Fruit fly (Drosophila melanogaster) whole organism, prepupa: ENCODE results near the gene fipi.

Experiments used
- CG10631 ChIP-seq: fragments of 200-800 bp; sonication (Bioruptor generic); optimal IDR thresholded peaks from 2 replicates; lab custom pipeline; 2016; ENCODE audit warnings: missing biosample characterization, missing genetic modification characterization
- CG11762 ChIP-seq: fragments of 200-800 bp; sonication (Bioruptor generic); optimal IDR thresholded peaks from 3 replicates; lab custom pipeline; 2016; ENCODE audit warnings: missing biosample characterization, missing genetic modification characterization; ENCODE audit not compliant: insufficient read depth
- CG11902 ChIP-seq: fragments of 200-800 bp; sonication (Bioruptor generic); optimal IDR thresholded peaks from 3 replicates; lab custom pipeline; 2016; ENCODE audit warnings: missing biosample characterization, missing genetic modification characterization
- CG15336 ChIP-seq: fragments of 200-800 bp; sonication (Bioruptor generic); IDR thresholded peaks from 2 replicates; pipeline ENCODE4 v1.3.6; 2022; ENCODE audit warnings: missing biosample characterization, missing genetic modification characterization
- CG1621 ChIP-seq: fragments of 200-800 bp; sonication (Bioruptor generic); optimal IDR thresholded peaks from 3 replicates; lab custom pipeline; 2018; ENCODE audit warnings: missing biosample characterization, mild to moderate bottlenecking, missing genetic modification characterization
- CG16779 ChIP-seq: fragments of 200-800 bp; sonication (Bioruptor generic); optimal IDR thresholded peaks from 3 replicates; lab custom pipeline; 2017; ENCODE audit warnings: missing biosample characterization, mild to moderate bottlenecking, missing genetic modification characterization
- CG31627 ChIP-seq: fragments of 200-800 bp; sonication (Bioruptor generic); optimal IDR thresholded peaks from 3 replicates; lab custom pipeline; 2016; ENCODE audit warnings: missing biosample characterization, missing genetic modification characterization
- CG32006 ChIP-seq: fragments of 200-800 bp; sonication (Bioruptor generic); optimal IDR thresholded peaks from 3 replicates; lab custom pipeline; 2017; ENCODE audit warnings: missing biosample characterization, mild to moderate bottlenecking, missing genetic modification characterization
- CG34406 ChIP-seq: fragments of 200-800 bp; sonication (Bioruptor generic); optimal IDR thresholded peaks from 3 replicates; lab custom pipeline; 2016; ENCODE audit warnings: missing biosample characterization, missing genetic modification characterization
- CG3919 ChIP-seq: fragments of 200-800 bp; sonication (Bioruptor generic); optimal IDR thresholded peaks from 3 replicates; lab custom pipeline; 2016; ENCODE audit warnings: missing biosample characterization, missing genetic modification characterization
- CG4318 ChIP-seq: fragments of 200-800 bp; sonication (Bioruptor generic); optimal IDR thresholded peaks from 3 replicates; lab custom pipeline; 2017; ENCODE audit warnings: missing biosample characterization, mild to moderate bottlenecking, missing genetic modification characterization
- CG6163 ChIP-seq: fragments of 200-800 bp; sonication (Bioruptor generic); IDR thresholded peaks from 3 replicates; pipeline ENCODE4 v1.3.6; 2022; ENCODE audit warnings: missing biosample characterization, missing genetic modification characterization
- CG6276 ChIP-seq: fragments of 200-800 bp; sonication (Bioruptor generic); optimal IDR thresholded peaks from 2 replicates; lab custom pipeline; 2017; ENCODE audit warnings: missing biosample characterization, mild to moderate bottlenecking, missing genetic modification characterization
- CG6792 ChIP-seq: fragments of 200-800 bp; sonication (Bioruptor generic); optimal IDR thresholded peaks from 3 replicates; lab custom pipeline; 2016; ENCODE audit warnings: missing biosample characterization, missing genetic modification characterization
- CG6808 ChIP-seq: fragments of 200-800 bp; sonication (Bioruptor generic); optimal IDR thresholded peaks from 3 replicates; lab custom pipeline; 2017; ENCODE audit warnings: missing biosample characterization, missing genetic modification characterization, mild to moderate bottlenecking, moderate library complexity, missing genetic modification reagents
- CG6854 ChIP-seq: fragments of 200-800 bp; sonication (Bioruptor generic); optimal IDR thresholded peaks from 2 replicates; lab custom pipeline; 2017; ENCODE audit warnings: missing biosample characterization, mild to moderate bottlenecking, missing genetic modification characterization
- CG7368 ChIP-seq: fragments of 200-800 bp; sonication (Bioruptor generic); optimal IDR thresholded peaks from 3 replicates; lab custom pipeline; 2016; ENCODE audit warnings: missing biosample characterization, missing genetic modification characterization
- CG8119 ChIP-seq: fragments of 200-800 bp; sonication (Bioruptor generic); IDR thresholded peaks from 3 replicates; pipeline ENCODE4 v1.3.6; 2022; ENCODE audit warnings: missing biosample characterization, missing genetic modification characterization
- CG8319 ChIP-seq: fragments of 200-800 bp; sonication (Bioruptor generic); optimal IDR thresholded peaks from 3 replicates; lab custom pipeline; 2016; ENCODE audit warnings: missing biosample characterization, missing genetic modification characterization
- CG9139 ChIP-seq: fragments of 200-800 bp; sonication (Bioruptor generic); optimal IDR thresholded peaks from 3 replicates; lab custom pipeline; 2017; ENCODE audit warnings: missing biosample characterization, mild to moderate bottlenecking, missing genetic modification characterization
- Eip75B ChIP-seq: fragments of 200-800 bp; sonication (Bioruptor generic); optimal IDR thresholded peaks from 3 replicates; lab custom pipeline; 2016; ENCODE audit warnings: missing biosample characterization, missing genetic modification characterization
- Eip78C ChIP-seq: fragments of 200-800 bp; sonication (Bioruptor generic); peaks from one replicate; lab custom pipeline; 2016; ENCODE audit warnings: missing biosample characterization, missing genetic modification characterization
- Ets21C ChIP-seq: fragments of 200-800 bp; sonication (Bioruptor generic); optimal IDR thresholded peaks from 3 replicates; lab custom pipeline; 2016; ENCODE audit warnings: missing biosample characterization, missing genetic modification characterization
- Ets96B ChIP-seq: fragments of 200-800 bp; optimal IDR thresholded peaks from 2 replicates; lab custom pipeline; 2019; ENCODE audit warnings: missing biosample characterization, mild to moderate bottlenecking, missing genetic modification characterization, moderate library complexity
- Gug ChIP-seq: fragments of 200-800 bp; sonication (Bioruptor generic); IDR thresholded peaks from 2 replicates; pipeline ENCODE4 v1.3.6; 2022; ENCODE audit warnings: missing biosample characterization, missing genetic modification characterization
- Hr38 ChIP-seq: sonication (Bioruptor generic); optimal IDR thresholded peaks from 2 replicates; lab custom pipeline; 2016; ENCODE audit warnings: missing biosample characterization, missing genetic modification characterization
- Hr39 ChIP-seq: fragments of 200-800 bp; sonication (Bioruptor generic); optimal IDR thresholded peaks from 2 replicates; lab custom pipeline; 2016; ENCODE audit warnings: missing biosample characterization, missing genetic modification characterization
- Hr4 ChIP-seq: fragments of 200-800 bp; sonication (Bioruptor generic); optimal IDR thresholded peaks from 3 replicates; lab custom pipeline; 2016; ENCODE audit warnings: missing biosample characterization, missing genetic modification characterization
- Lpt ChIP-seq: fragments of 200-800 bp; sonication (Bioruptor generic); optimal IDR thresholded peaks from 3 replicates; lab custom pipeline; 2016; ENCODE audit warnings: missing biosample characterization, missing genetic modification characterization
- Met ChIP-seq: fragments of 200-800 bp; sonication (Bioruptor generic); optimal IDR thresholded peaks from 3 replicates; lab custom pipeline; 2016; ENCODE audit warnings: missing biosample characterization, missing genetic modification characterization
- OdsH ChIP-seq: fragments of 200-800 bp; sonication (Bioruptor generic); optimal IDR thresholded peaks from 3 replicates; lab custom pipeline; 2016; ENCODE audit warnings: missing biosample characterization, missing genetic modification characterization
- Smox ChIP-seq: fragments of 200-800 bp; sonication (Bioruptor generic); optimal IDR thresholded peaks from 3 replicates; lab custom pipeline; 2016; ENCODE audit warnings: missing biosample characterization, missing genetic modification characterization
- Sox14 ChIP-seq: fragments of 200-800 bp; sonication (Bioruptor generic); optimal IDR thresholded peaks from 3 replicates; lab custom pipeline; 2016; ENCODE audit warnings: missing biosample characterization, missing genetic modification characterization
- Sox15 ChIP-seq: fragments of 200-800 bp; sonication (Bioruptor generic); optimal IDR thresholded peaks from 3 replicates; lab custom pipeline; 2016; ENCODE audit warnings: missing biosample characterization, missing genetic modification characterization
- achi ChIP-seq: fragments of 200-800 bp; sonication (Bioruptor generic); optimal IDR thresholded peaks from 3 replicates; lab custom pipeline; 2016; ENCODE audit warnings: missing biosample characterization, missing genetic modification characterization
- acj6 ChIP-seq: fragments of 200-800 bp; sonication (Bioruptor generic); optimal IDR thresholded peaks from 3 replicates; lab custom pipeline; 2016; ENCODE audit warnings: missing biosample characterization, missing genetic modification characterization
- cyc ChIP-seq: fragments of 200-800 bp; sonication (Bioruptor generic); optimal IDR thresholded peaks from 3 replicates; lab custom pipeline; 2016; ENCODE audit warnings: missing biosample characterization, missing genetic modification characterization
- dac ChIP-seq: fragments of 200-800 bp; sonication (Bioruptor generic); optimal IDR thresholded peaks from 2 replicates; lab custom pipeline; 2017; ENCODE audit warnings: missing biosample characterization, mild to moderate bottlenecking, missing genetic modification characterization
- dsx ChIP-seq: fragments of 200-800 bp; optimal IDR thresholded peaks from 3 replicates; lab custom pipeline; 2019; ENCODE audit warnings: missing biosample characterization, mild to moderate bottlenecking, missing genetic modification characterization, moderate library complexity; ENCODE audit not compliant: poor library complexity, severe bottlenecking
- esn ChIP-seq: fragments of 200-800 bp; sonication (Bioruptor generic); optimal IDR thresholded peaks from 2 replicates; lab custom pipeline; 2016; ENCODE audit warnings: missing biosample characterization, mild to moderate bottlenecking, missing genetic modification characterization, moderate library complexity
- fd85E ChIP-seq: fragments of 200-800 bp; sonication (Bioruptor generic); optimal IDR thresholded peaks from 3 replicates; lab custom pipeline; 2016; ENCODE audit warnings: missing biosample characterization, missing genetic modification characterization
- fkh ChIP-seq: fragments of 200-800 bp; sonication (Bioruptor generic); optimal IDR thresholded peaks from 3 replicates; lab custom pipeline; 2017; ENCODE audit warnings: missing biosample characterization, mild to moderate bottlenecking, missing genetic modification characterization, moderate library complexity
- lz ChIP-seq: fragments of 200-800 bp; sonication (Bioruptor generic); optimal IDR thresholded peaks from 3 replicates; lab custom pipeline; 2016; ENCODE audit warnings: missing biosample characterization, missing genetic modification characterization
- net ChIP-seq: fragments of 200-800 bp; sonication (Bioruptor generic); optimal IDR thresholded peaks from 3 replicates; lab custom pipeline; 2016; ENCODE audit warnings: missing biosample characterization, missing genetic modification characterization
- svp ChIP-seq: fragments of 200-800 bp; sonication (Bioruptor generic); peaks from one replicate; lab custom pipeline; 2016; ENCODE audit warnings: missing biosample characterization, missing genetic modification characterization
- topi ChIP-seq: fragments of 200-800 bp; sonication (Bioruptor generic); optimal IDR thresholded peaks from 3 replicates; lab custom pipeline; 2016; ENCODE audit warnings: missing biosample characterization, missing genetic modification characterization

Gene fipi

DNA sequence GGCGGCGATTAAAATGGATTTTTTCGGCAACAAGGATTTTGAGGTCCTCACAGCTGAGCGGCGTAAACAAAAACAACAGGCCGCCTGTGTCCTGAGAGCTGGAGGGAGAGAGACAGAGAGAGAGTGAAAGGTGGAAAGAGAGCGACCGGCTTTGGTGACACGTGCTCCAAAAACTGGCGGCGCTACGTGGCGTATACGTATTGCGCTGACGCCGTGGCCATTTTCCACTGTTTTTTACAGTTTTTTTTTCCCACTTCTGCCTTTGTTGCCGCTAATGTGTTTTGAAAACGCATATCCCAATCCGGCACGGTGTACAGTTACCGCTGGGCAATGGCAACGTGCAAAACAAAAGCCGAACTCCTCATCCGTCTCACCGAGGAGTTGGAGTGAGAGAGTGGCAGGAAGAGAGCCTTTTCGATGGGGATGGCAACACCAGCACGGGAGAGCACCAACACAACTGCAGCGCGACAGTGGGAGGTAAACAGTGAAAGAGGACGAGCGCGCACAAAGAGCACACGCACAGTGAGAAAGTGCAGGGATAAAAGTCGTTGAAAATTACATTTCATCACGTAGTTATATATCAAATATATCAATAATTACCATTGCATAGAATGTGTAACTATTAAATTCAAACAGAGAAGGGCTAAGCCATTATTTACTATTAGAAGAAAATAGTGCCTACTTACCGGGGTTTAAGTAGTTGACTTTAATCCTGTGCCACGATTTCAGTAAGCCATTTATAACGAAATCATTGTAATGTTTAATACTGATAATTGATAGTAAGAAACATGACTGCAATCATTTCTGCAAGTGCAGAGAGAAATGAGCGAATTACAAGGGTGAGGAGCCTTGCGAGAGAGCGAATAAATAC is 26.8 kb upstream of the fipi start (continued):
- TF ChIP-seq lz (GFP tag; lab: Kevin White, UChicago): peak; percentile 77
- TF ChIP-seq Met (GFP tag; lab: Kevin White, UChicago): peak; percentile 81
- no peak for TF ChIP-seq CG16779 (tag; lab: Kevin White, UChicago)
- no peak for TF ChIP-seq Hr38
- peak; percentile 48 for TF ChIP-seq CG4318 (GFP tag; lab: Kevin White, UChicago)
- TF ChIP-seq Smox (GFP tag; lab: Kevin White, UChicago): peak; percentile 79
- peak; percentile 1 for TF ChIP-seq CG6854 (GFP tag; lab: Kevin White, UChicago)
- peak; percentile 73 for TF ChIP-seq topi (GFP tag; lab: Kevin White, UChicago)
- TF ChIP-seq CG1621 (tag; lab: Kevin White, UChicago): peak; percentile 58
- no peak for TF ChIP-seq Eip78C (GFP tag; lab: Kevin White, UChicago)
- peak; percentile 82 for TF ChIP-seq CG32006
- peak; percentile 71 for TF ChIP-seq cyc (GFP tag; lab: Kevin White, UChicago)
- peak; percentile 65 for TF ChIP-seq Ets21C (GFP tag; lab: Kevin White, UChicago)
- peak; percentile 85 for TF ChIP-seq Eip75B (GFP tag; lab: Kevin White, UChicago)
- peak; percentile 75 for TF ChIP-seq CG3919 (GFP tag; lab: Kevin White, UChicago)
- TF ChIP-seq CG15336 (GFP tag; lab: Robert Waterston, UW): peak; percentile 34
- peak; percentile 51 for TF ChIP-seq Sox15 (GFP tag; lab: Kevin White, UChicago)
- peak; percentile 73 for TF ChIP-seq CG34406 (GFP tag; lab: Kevin White, UChicago)
- TF ChIP-seq CG11762 (GFP tag; lab: Kevin White, UChicago): peak; percentile 68
- peak; percentile 79 for TF ChIP-seq CG6792 (GFP tag; lab: Kevin White, UChicago)
- TF ChIP-seq Gug (GFP tag; lab: Robert Waterston, UW): peak; percentile 49
- TF ChIP-seq Ets96B: peak; percentile 75
- TF ChIP-seq CG8119 (GFP tag; lab: Robert Waterston, UW): peak; percentile 42; the same call in 2 of the 3 replicates
- peak; percentile 30 for TF ChIP-seq CG9139 (GFP tag; lab: Kevin White, UChicago)
- peak; percentile 71 for TF ChIP-seq Hr4 (GFP tag; lab: Kevin White, UChicago)
- peak; percentile 89 for TF ChIP-seq esn (GFP tag; lab: Kevin White, UChicago)
- peak; percentile 30 for TF ChIP-seq fd85E (GFP tag; lab: Kevin White, UChicago)
- TF ChIP-seq Hr39: peak; percentile 78
- TF ChIP-seq net: no peak
- peak; percentile 53 for TF ChIP-seq OdsH (GFP tag; lab: Kevin White, UChicago)
- TF ChIP-seq CG6808 (GFP tag; lab: Kevin White, UChicago): no peak

DNA sequence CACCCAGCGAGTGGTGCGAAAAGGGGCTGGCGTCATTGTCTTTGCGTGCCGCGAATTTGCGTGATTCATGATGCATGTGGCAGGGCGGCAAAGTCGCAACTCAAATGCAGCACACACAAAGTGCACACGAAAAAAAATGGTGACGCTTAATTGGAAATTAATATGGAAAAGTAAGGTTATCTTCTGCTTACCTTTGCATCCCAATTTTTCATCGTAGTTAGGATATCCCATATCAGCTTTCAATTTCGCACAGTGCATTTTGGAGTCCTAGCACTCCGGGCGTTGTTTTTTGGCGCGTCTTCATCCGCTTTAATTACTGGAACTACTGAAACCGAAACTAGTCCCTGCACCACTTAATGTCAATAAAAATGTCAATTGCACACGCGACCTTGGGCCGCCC is 26.2 kb upstream of the fipi start:
- TF ChIP-seq CG6276 (no peak), fd85E (GFP tag; lab: Kevin White, UChicago) (no peak), net (no peak), Gug (GFP tag; lab: Robert Waterston, UW) (no peak), cyc (GFP tag; lab: Kevin White, UChicago) (no peak), CG11902 (no peak), Ets21C (GFP tag; lab: Kevin White, UChicago) (no peak), esn (GFP tag; lab: Kevin White, UChicago) (no peak), CG6163 (GFP tag; lab: Robert Waterston, UW) (peak; percentile 53; the same call in 2 of the 3 replicates), CG34406 (GFP tag; lab: Kevin White, UChicago) (no peak), CG4318 (GFP tag; lab: Kevin White, UChicago) (no peak), CG7368 (no peak), CG15336 (GFP tag; lab: Robert Waterston, UW) (no peak), CG16779 (tag; lab: Kevin White, UChicago) (no peak), fkh (GFP tag; lab: Kevin White, UChicago) (no peak), Met (GFP tag; lab: Kevin White, UChicago) (no peak), Ets96B (no peak), Eip75B (GFP tag; lab: Kevin White, UChicago) (no peak), OdsH (GFP tag; lab: Kevin White, UChicago) (peak; percentile 35), achi (GFP tag; lab: Kevin White, UChicago) (no peak), CG32006 (peak; percentile 27), acj6 (GFP tag; lab: Kevin White, UChicago) (peak; percentile 1), CG8319 (GFP tag; lab: Kevin White, UChicago) (no peak), Lpt (GFP tag; lab: Kevin White, UChicago) (no peak), CG31627 (GFP tag; lab: Kevin White, UChicago) (peak; percentile 23), dsx (no peak), Sox14 (GFP tag; lab: Kevin White, UChicago) (peak; percentile 19), Smox (GFP tag; lab: Kevin White, UChicago) (no peak), dac (no peak), svp (GFP tag; lab: Kevin White, UChicago) (peak; percentile 35), CG10631 (peak; percentile 40), Sox15 (GFP tag; lab: Kevin White, UChicago) (no peak), Hr4 (GFP tag; lab: Kevin White, UChicago) (peak; percentile 37), CG8119 (GFP tag; lab: Robert Waterston, UW) (no peak)
